Comparison of ENCODE assay signal across 1 fruit fly cellular context in genomic region chr3L:18023622-18024021, dm6.
TF ChIP-seq lines count a peak whose summit lies in the region.

No protein-coding gene starts in this region.

TF ChIP-seq in whole organism, embryonic, 481 proteins besides CTCF, POLR2A, EP300 and RAD21 (continued from another document):
- TF ChIP-seq CHES-1-like (GFP tag; optimal IDR thresholded peaks at IDR 0.05; lab: Kevin White, UChicago), result no peak
- TF ChIP-seq Med (GFP tag; lab: Kevin White, UChicago), result peak; percentile 64
- TF ChIP-seq CG10543 (GFP tag; optimal IDR thresholded peaks at IDR 0.05; lab: Kevin White, UChicago), result peak; percentile 39
- TF ChIP-seq Stat92E (GFP tag; optimal IDR thresholded peaks at IDR 0.05; lab: Kevin White, UChicago), result no peak
- TF ChIP-seq cwo (GFP tag; optimal IDR thresholded peaks at IDR 0.05; lab: Kevin White, UChicago), result peak; percentile 28
- TF ChIP-seq ftz-f1 (GFP tag; optimal IDR thresholded peaks at IDR 0.05; lab: Kevin White, UChicago), result peak; percentile 99
- no peak for TF ChIP-seq HLH3B (GFP tag; IDR thresholded peaks at IDR 0.05; lab: Robert Waterston, UW)
- no peak for TF ChIP-seq CG9876 (GFP tag; optimal IDR thresholded peaks at IDR 0.05; lab: Kevin White, UChicago)
- TF ChIP-seq eve (GFP tag; optimal IDR thresholded peaks at IDR 0.05; lab: Kevin White, UChicago), result no peak
- peak; percentile 51 for TF ChIP-seq CG34376 (GFP tag; optimal IDR thresholded peaks at IDR 0.05; lab: Kevin White, UChicago)
- TF ChIP-seq ara (GFP tag; IDR thresholded peaks at IDR 0.05; lab: Robert Waterston, UW), result no peak
- no peak for TF ChIP-seq dm (GFP tag; optimal IDR thresholded peaks at IDR 0.05; lab: Kevin White, UChicago)
- TF ChIP-seq Nf-YC (tag; optimal IDR thresholded peaks at IDR 0.05; lab: Kevin White, UChicago), result peak; percentile 96
- 0 out of 2 replicates have a peak, but pooled peaks have one; percentile 15 for TF ChIP-seq Drgx (GFP tag; IDR thresholded peaks at IDR 0.05; lab: Robert Waterston, UW)
- TF ChIP-seq vvl (GFP tag; IDR thresholded peaks at IDR 0.05; lab: Robert Waterston, UW), result no peak
- TF ChIP-seq her (GFP tag; optimal IDR thresholded peaks at IDR 0.05; lab: Kevin White, UChicago), result no peak
- TF ChIP-seq CG17829 (tag; optimal IDR thresholded peaks at IDR 0.05; lab: Kevin White, UChicago), result no peak
- TF ChIP-seq D19A (tag; optimal IDR thresholded peaks at IDR 0.05; lab: Kevin White, UChicago), result no peak
- peak; percentile 68 for TF ChIP-seq sd (tag; optimal IDR thresholded peaks at IDR 0.05; lab: Kevin White, UChicago)
- no peak for TF ChIP-seq CG11723 (GFP tag; optimal IDR thresholded peaks at IDR 0.05; lab: Kevin White, UChicago)
- no peak for TF ChIP-seq tap (tag; optimal IDR thresholded peaks at IDR 0.05; lab: Kevin White, UChicago)
- TF ChIP-seq sug (tag; optimal IDR thresholded peaks at IDR 0.05; lab: Kevin White, UChicago), result peak; percentile 71
- peak; percentile 39; the same call in 1 of the 2 replicates for TF ChIP-seq rib (GFP tag; IDR thresholded peaks at IDR 0.05; lab: Robert Waterston, UW)
- peak; percentile 22 for TF ChIP-seq Blimp-1 (GFP tag; optimal IDR thresholded peaks at IDR 0.05; lab: Kevin White, UChicago)
- peak; percentile 20 for TF ChIP-seq CG12769 (tag; optimal IDR thresholded peaks at IDR 0.05; lab: Kevin White, UChicago)
- no peak for TF ChIP-seq lov (optimal IDR thresholded peaks at IDR 0.05; lab: Kevin White, UChicago)
- TF ChIP-seq lov (GFP tag; IDR thresholded peaks at IDR 0.05; lab: Robert Waterston, UW), result no peak
- peak; percentile 35; the same call in 1 of the 2 replicates for TF ChIP-seq Bgb (GFP tag; IDR thresholded peaks at IDR 0.05; lab: Robert Waterston, UW; ENCODE audit: partially characterized antibody)
- TF ChIP-seq pzg (GFP tag; optimal IDR thresholded peaks at IDR 0.05; lab: Kevin White, UChicago), result no peak
- TF ChIP-seq amos (GFP tag; IDR thresholded peaks at IDR 0.05; lab: Robert Waterston, UW; ENCODE audit: partially characterized antibody), result no peak
- no peak for TF ChIP-seq Vsx1 (GFP tag; optimal IDR thresholded peaks at IDR 0.05; lab: Kevin White, UChicago)
- no peak for TF ChIP-seq croc (GFP tag; conservative IDR thresholded peaks at IDR 0.05; lab: Robert Waterston, UW)
- TF ChIP-seq CG8290 (GFP tag; optimal IDR thresholded peaks at IDR 0.05; lab: Kevin White, UChicago), result no peak
- peak in 1 of 2 experiments; percentile 51 for TF ChIP-seq CG8290 (tag; optimal IDR thresholded peaks at IDR 0.05; lab: Kevin White, UChicago)
- no peak for TF ChIP-seq CG6654 (GFP tag; optimal IDR thresholded peaks at IDR 0.05; lab: Kevin White, UChicago)
- TF ChIP-seq danr (GFP tag; IDR thresholded peaks at IDR 0.05; lab: Robert Waterston, UW), result no peak
- TF ChIP-seq CG8765 (GFP tag; IDR thresholded peaks at IDR 0.05; lab: Robert Waterston, UW), result no peak
- peak; percentile 72 for TF ChIP-seq crol (GFP tag; IDR thresholded peaks at IDR 0.05; lab: Robert Waterston, UW)
- TF ChIP-seq CG16815 (GFP tag; optimal IDR thresholded peaks at IDR 0.05; lab: Kevin White, UChicago), result no peak
- no peak for TF ChIP-seq psq (GFP tag; optimal IDR thresholded peaks at IDR 0.05; lab: Kevin White, UChicago)
- no peak for TF ChIP-seq stc (GFP tag; IDR thresholded peaks at IDR 0.05; lab: Robert Waterston, UW)
- TF ChIP-seq Nf-YB (GFP tag; optimal IDR thresholded peaks at IDR 0.05; lab: Kevin White, UChicago), result peak; percentile 90
- TF ChIP-seq nerfin-1 (tag; optimal IDR thresholded peaks at IDR 0.05; lab: Kevin White, UChicago), result no peak
- TF ChIP-seq CG6175 (GFP tag; IDR thresholded peaks at IDR 0.05; lab: Robert Waterston, UW), result no peak
- peak; percentile 33 for TF ChIP-seq exex (tag; optimal IDR thresholded peaks at IDR 0.05; lab: Kevin White, UChicago)
- TF ChIP-seq pb (GFP tag; optimal IDR thresholded peaks at IDR 0.05; lab: Kevin White, UChicago), result no peak
- TF ChIP-seq mirr (GFP tag; optimal IDR thresholded peaks at IDR 0.05; lab: Kevin White, UChicago), result peak; percentile 87
- peak; percentile 64 for TF ChIP-seq CG13894 (tag; optimal IDR thresholded peaks at IDR 0.05; lab: Kevin White, UChicago)
TF ChIP-seq in whole organism, embryonic: peak in this region for 23.
